Worm (Caenorhabditis elegans): Measurements from ENCODE around the gene K02C4.2.

ce11 chrII:8104998-8105397 is 29.4 kb downstream of the K02C4.2 start, which contains the start of gene sfxn-5:
- TF ChIP-seq blmp-1 (tag; optimal IDR thresholded peaks at IDR 0.05) (peak; percentile 90), pqm-1 (tag; optimal IDR thresholded peaks at IDR 0.05) (no peak), snpc-4 (tag; optimal IDR thresholded peaks at IDR 0.05) (no peak), nhr-12 (tag; optimal IDR thresholded peaks at IDR 0.05) (no peak), mef-2 (tag; optimal IDR thresholded peaks at IDR 0.05) (no peak), zag-1 (tag; optimal IDR thresholded peaks at IDR 0.05) (no peak), vab-15 (tag; optimal IDR thresholded peaks at IDR 0.05) (no peak), nhr-76 (tag; optimal IDR thresholded peaks at IDR 0.05) (no peak), nhr-71 (tag; optimal IDR thresholded peaks at IDR 0.05) (peak; percentile 68), nhr-28 (tag; optimal IDR thresholded peaks at IDR 0.05) (no peak)
